Worm (Caenorhabditis elegans): Measurements from ENCODE around the gene ndc-80.

Gene ndc-80

ce11 chrIV:10110870-10111269, 24.9 kb downstream of the ndc-80 start:
- no peak for TF ChIP-seq unc-98 (GFP tag; IDR thresholded peaks at IDR 0.05)
- TF ChIP-seq dsc-1 (tag; optimal IDR thresholded peaks at IDR 0.05), result no peak
- no peak for TF ChIP-seq F16B12.6 (tag; optimal IDR thresholded peaks at IDR 0.05)
- TF ChIP-seq nhr-11 (tag; optimal IDR thresholded peaks at IDR 0.05), result no peak
- no peak for TF ChIP-seq mab-9 (GFP tag; IDR thresholded peaks at IDR 0.05)
- no peak for TF ChIP-seq fkh-8 (tag; optimal IDR thresholded peaks at IDR 0.05)
- no peak for TF ChIP-seq nhr-28 (tag; optimal IDR thresholded peaks at IDR 0.05)
- no peak for TF ChIP-seq xbp-1 (tag; optimal IDR thresholded peaks at IDR 0.05)
- TF ChIP-seq ets-5 (GFP tag; IDR thresholded peaks at IDR 0.05), result no peak
- TF ChIP-seq snu-23 (GFP tag; optimal IDR thresholded peaks at IDR 0.05), result no peak
- TF ChIP-seq tbx-2 (tag; optimal IDR thresholded peaks at IDR 0.05), result no peak
- no peak for TF ChIP-seq aly-2 (tag; optimal IDR thresholded peaks at IDR 0.05)
- no peak for TF ChIP-seq alr-1 (tag; optimal IDR thresholded peaks at IDR 0.05; ENCODE audit: borderline replicate concordance)
- TF ChIP-seq nhr-71 (tag; optimal IDR thresholded peaks at IDR 0.05), result no peak
- no peak for TF ChIP-seq blmp-1 (tag; optimal IDR thresholded peaks at IDR 0.05)
- TF ChIP-seq hpl-2 (GFP tag; optimal IDR thresholded peaks at IDR 0.05), result no peak
- no peak for TF ChIP-seq ama-1 (optimal IDR thresholded peaks at IDR 0.05)
- TF ChIP-seq ceh-82 (tag; optimal IDR thresholded peaks at IDR 0.05), result no peak
- no peak for TF ChIP-seq elt-3 (tag; optimal IDR thresholded peaks at IDR 0.05)

ce11 chrIV:10111441-10111840, 25.5 kb downstream of the ndc-80 start, which contains the start of gene spch-1:
spch-1 (minus strand) TSS chrIV:10111541.
- TF ChIP-seq isw-1 (GFP tag; IDR thresholded peaks at IDR 0.05) (no peak), nhr-47 (tag; optimal IDR thresholded peaks at IDR 0.05) (no peak), tbx-2 (tag; optimal IDR thresholded peaks at IDR 0.05) (no peak), skn-1 (tag; optimal IDR thresholded peaks at IDR 0.05) (no peak), C34B4.2 (tag; optimal IDR thresholded peaks at IDR 0.05) (no peak), ceh-8 (GFP tag; optimal IDR thresholded peaks at IDR 0.05) (no peak), Y116A8C.19 (tag; optimal IDR thresholded peaks at IDR 0.05; ENCODE audit: borderline replicate concordance) (no peak), unc-62 (GFP tag; optimal IDR thresholded peaks at IDR 0.05) (no peak), unc-98 (GFP tag; IDR thresholded peaks at IDR 0.05) (no peak), aly-2 (tag; optimal IDR thresholded peaks at IDR 0.05) (no peak), nhr-12 (tag; optimal IDR thresholded peaks at IDR 0.05) (no peak), sox-4 (tag; optimal IDR thresholded peaks at IDR 0.05) (no peak), irx-1 (tag; optimal IDR thresholded peaks at IDR 0.05) (no peak), lin-39 (tag; optimal IDR thresholded peaks at IDR 0.05) (no peak), lsy-2 (tag; optimal IDR thresholded peaks at IDR 0.05) (no peak), fkh-4 (tag; optimal IDR thresholded peaks at IDR 0.05; ENCODE audit: borderline replicate concordance) (no peak), mef-2 (tag; optimal IDR thresholded peaks at IDR 0.05) (no peak), egl-27 (tag; optimal IDR thresholded peaks at IDR 0.05) (no peak), unc-86 (tag; optimal IDR thresholded peaks at IDR 0.05) (no peak)

ce11 chrIV:10112570-10112969, 26.6 kb downstream of the ndc-80 start, which contains the start of gene nsph-3.2:
nsph-3.2 (plus strand) TSS chrIV:10112870.
- TF ChIP-seq unc-30 (tag; optimal IDR thresholded peaks at IDR 0.05) (no peak), efl-3 (GFP tag; optimal IDR thresholded peaks at IDR 0.05) (no peak), mef-2 (tag; optimal IDR thresholded peaks at IDR 0.05) (no peak), nhr-12 (tag; optimal IDR thresholded peaks at IDR 0.05) (no peak), dpl-1 (GFP tag; optimal IDR thresholded peaks at IDR 0.05) (no peak), ceh-88 (GFP tag; IDR thresholded peaks at IDR 0.05) (no peak), sox-4 (tag; optimal IDR thresholded peaks at IDR 0.05) (no peak), irx-1 (tag; optimal IDR thresholded peaks at IDR 0.05) (no peak), snpc-4 (tag; optimal IDR thresholded peaks at IDR 0.05) (no peak), nhr-11 (tag; optimal IDR thresholded peaks at IDR 0.05) (no peak), alr-1 (tag; optimal IDR thresholded peaks at IDR 0.05; ENCODE audit: borderline replicate concordance) (no peak), grh-1 (GFP tag; IDR thresholded peaks at IDR 0.05) (no peak), jun-1 (tag; optimal IDR thresholded peaks at IDR 0.05) (no peak)
